Fruit fly (Drosophila melanogaster) Kc167 (cell line): ENCODE data around the gene CkIalpha.

ENCODE experiments used
- h ChIP-seq: fragments of >200 bp; optimal IDR thresholded peaks from 3 replicates; lab custom pipeline; 2018; ENCODE audit warnings: missing external identifiers
- insv ChIP-seq: fragments of >200 bp; optimal IDR thresholded peaks from 3 replicates; lab custom pipeline; 2018; ENCODE audit warnings: missing external identifiers

- TF ChIP-seq h (lab: Kevin White, UChicago): no peak
- no peak for TF ChIP-seq insv
These were observed 8.1 kb upstream of the CkIalpha start for dm6 chrX:12645361-12645760.
